Worm (Caenorhabditis elegans) whole organism, young adult: ENCODE data around the gene ZK563.2.

Source experiments
- C06A6.2 ChIP-seq: fragments of 200-800 bp; sonication (Bioruptor generic); conservative IDR thresholded peaks from 2 replicates; pipeline ENCODE4 v1.3.6; 2022; ENCODE audit warnings: missing genetic modification characterization, missing compliant biosample characterization
- egl-18 ChIP-seq: fragments of 200-800 bp; sonication (Bioruptor generic); IDR thresholded peaks from 2 replicates; pipeline ENCODE4 v1.3.6; 2022; ENCODE audit warnings: missing genetic modification reagents, missing genetic modification characterization, missing compliant biosample characterization

DNA sequence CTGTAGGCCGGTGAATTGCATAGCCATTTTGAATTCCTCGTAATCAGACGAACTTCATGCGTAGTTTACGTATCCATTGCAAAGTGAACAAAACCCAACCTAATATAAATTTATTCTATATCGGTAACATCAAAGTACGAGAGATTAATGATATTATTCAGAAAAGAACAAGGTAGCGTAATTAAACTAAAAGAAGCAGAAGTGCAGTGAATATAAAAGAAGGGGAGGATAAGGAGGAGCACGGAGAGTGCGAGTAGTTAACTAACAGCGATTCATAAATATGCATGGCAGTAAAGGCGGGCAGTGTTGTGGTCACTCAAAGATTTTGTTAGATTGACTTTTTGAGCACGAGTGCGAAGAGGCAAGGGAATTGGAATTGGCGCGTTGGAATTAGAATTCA is 5.9 kb downstream of the ZK563.2 start, which contains the start of gene clc-3:
- TF ChIP-seq C06A6.2 (GFP tag; lab: Robert Waterston, UW) (no peak), egl-18 (GFP tag; lab: Robert Waterston, UW) (no peak)
